Worm (Caenorhabditis elegans) whole organism, L2 larva: ENCODE results near the gene scl-1.

Source experiments
- aly-2 ChIP-seq: fragments of 150-350 bp; optimal IDR thresholded peaks from 2 replicates; lab custom pipeline; 2014; ENCODE audit warnings: missing biosample characterization, missing genetic modification characterization
- ama-1 ChIP-seq: fragments of 150-350 bp; optimal IDR thresholded peaks from 2 replicates; lab custom pipeline; 2018; ENCODE audit warnings: inconsistent platforms
- blmp-1 ChIP-seq: sonication (generic microtip); optimal IDR thresholded peaks from 2 replicates; lab custom pipeline; 2017; ENCODE audit warnings: missing genetic modification characterization, mild to moderate bottlenecking, missing compliant biosample characterization, antibody characterized with exemption, moderate library complexity; ENCODE audit not compliant: insufficient read depth
- elt-1 ChIP-seq: fragments of 150-350 bp; optimal IDR thresholded peaks from 2 replicates; lab custom pipeline; 2014; ENCODE audit warnings: missing biosample characterization, missing genetic modification characterization
- lsy-2 ChIP-seq, 2 experiments: fragments of 150-350 bp in 1 of 2; sonication (generic microtip) in 1 of 2; optimal IDR thresholded peaks; 2 replicates each; lab custom pipeline; 2014 to 2017; ENCODE audit warnings: missing biosample characterization in 2 of 2, missing genetic modification characterization in 2 of 2
- nhr-11 ChIP-seq: fragments of 150-350 bp; optimal IDR thresholded peaks from 2 replicates; lab custom pipeline; 2014; ENCODE audit warnings: missing biosample characterization, missing genetic modification characterization
- nhr-21 ChIP-seq: fragments of 150-350 bp; optimal IDR thresholded peaks from 2 replicates; lab custom pipeline; 2014; ENCODE audit warnings: missing biosample characterization, missing genetic modification characterization
- nhr-25 ChIP-seq: fragments of 150-350 bp; sonication (generic microtip); optimal IDR thresholded peaks from 3 replicates; lab custom pipeline; 2014; ENCODE audit warnings: missing biosample characterization, missing genetic modification characterization

ce11 chrIV:13093677-13094076, 37.6 kb downstream of the scl-1 start, which contains the start of the genes prcc-1 and C39E9.12:
- TF ChIP-seq nhr-21 (tag; lab: Kevin White, UChicago) (no peak), lsy-2 (tag; optimal IDR thresholded peaks at IDR 0.05; lab: Kevin White, UChicago) (peak; percentile 31 to 86), elt-1 (tag; lab: Kevin White, UChicago) (no peak), nhr-25 (no peak), nhr-11 (tag; lab: Kevin White, UChicago) (no peak), aly-2 (tag; lab: Kevin White, UChicago) (no peak), blmp-1 (tag; lab: Kevin White, UChicago) (no peak), ama-1 (no peak)
